Worm (Caenorhabditis elegans) whole organism, L2 larva: Measurements from ENCODE around the gene pqn-25.

Experiments
- F13H6.1 ChIP-seq: sonication (generic microtip); optimal IDR thresholded peaks from 2 replicates; lab custom pipeline; 2016; ENCODE audit warnings: missing genetic modification characterization, missing compliant biosample characterization
- aly-2 ChIP-seq: fragments of 150-350 bp; optimal IDR thresholded peaks from 2 replicates; lab custom pipeline; 2014; ENCODE audit warnings: missing biosample characterization, missing genetic modification characterization
- egl-27 ChIP-seq: sonication (generic microtip); optimal IDR thresholded peaks from 3 replicates; lab custom pipeline; 2017; ENCODE audit warnings: missing biosample characterization, missing genetic modification reagents, missing genetic modification characterization
- elt-1 ChIP-seq: fragments of 150-350 bp; optimal IDR thresholded peaks from 2 replicates; lab custom pipeline; 2014; ENCODE audit warnings: missing biosample characterization, missing genetic modification characterization
- lin-11 ChIP-seq: fragments of 150-350 bp; sonication (generic microtip); optimal IDR thresholded peaks from 2 replicates; lab custom pipeline; 2014; ENCODE audit warnings: missing biosample characterization, missing genetic modification characterization, inconsistent platforms, mixed read lengths
- mdl-1 ChIP-seq, 2 experiments: fragments of 150-350 bp in 1 of 2; sonication (generic microtip) in 1 of 2; optimal IDR thresholded peaks; 2 replicates each; lab custom pipeline; 2017; ENCODE audit warnings: missing biosample characterization in 2 of 2, missing genetic modification characterization in 2 of 2
- nhr-11 ChIP-seq: fragments of 150-350 bp; optimal IDR thresholded peaks from 2 replicates; lab custom pipeline; 2014; ENCODE audit warnings: missing biosample characterization, missing genetic modification characterization
- skn-1 ChIP-seq: sonication (generic microtip); optimal IDR thresholded peaks from 2 replicates; lab custom pipeline; 2017; ENCODE audit warnings: missing biosample characterization, missing genetic modification characterization
- snpc-4 ChIP-seq: fragments of 150-350 bp; optimal IDR thresholded peaks from 2 replicates; lab custom pipeline; 2014; ENCODE audit warnings: missing biosample characterization, missing genetic modification characterization
- ztf-11 ChIP-seq: sonication (generic microtip); optimal IDR thresholded peaks from 2 replicates; lab custom pipeline; 2017; ENCODE audit warnings: missing biosample characterization, missing genetic modification characterization

DNA sequence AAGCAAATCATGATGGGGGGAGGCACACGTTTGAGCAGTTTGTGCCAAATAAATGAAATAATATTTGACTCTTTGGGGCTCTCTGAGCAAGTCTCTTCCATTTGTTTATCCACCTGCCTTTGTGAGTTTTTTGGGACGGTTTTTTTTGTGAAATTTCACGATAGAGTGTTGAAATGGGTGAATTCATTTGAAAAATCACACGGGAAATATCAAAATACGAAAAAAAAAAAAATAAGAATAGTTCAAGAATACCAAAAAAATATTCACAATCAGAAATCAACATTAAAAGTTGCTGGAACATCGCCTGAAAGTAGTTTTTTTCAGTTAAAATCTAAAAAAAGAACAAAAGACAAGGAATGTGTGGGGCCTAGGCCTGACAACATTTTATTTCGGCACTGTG is at the start of gene pqn-25:
- TF ChIP-seq aly-2 (tag; lab: Kevin White, UChicago): no peak
- no peak for TF ChIP-seq ztf-11
- no peak for TF ChIP-seq snpc-4 (tag; lab: Kevin White, UChicago)
- no peak for TF ChIP-seq skn-1 (tag; lab: Kevin White, UChicago)
- TF ChIP-seq egl-27 (tag; lab: Kevin White, UChicago): no peak
- no peak for TF ChIP-seq F13H6.1
- TF ChIP-seq mdl-1 (tag; optimal IDR thresholded peaks at IDR 0.05; lab: Kevin White, UChicago): no peak
- TF ChIP-seq lin-11 (tag; lab: Kevin White, UChicago): no peak
- TF ChIP-seq nhr-11 (tag; lab: Kevin White, UChicago): no peak
- TF ChIP-seq elt-1 (tag; lab: Kevin White, UChicago): no peak
